Worm (Caenorhabditis elegans) whole organism, young adult: ENCODE measurements around the gene nsph-4.3.

Experiments
- F10E7.11 ChIP-seq: sonication (generic microtip); optimal IDR thresholded peaks from 2 replicates; lab custom pipeline; 2017; ENCODE audit warnings: mild to moderate bottlenecking, missing genetic modification characterization, moderate library complexity, missing compliant biosample characterization
- F55B11.4 ChIP-seq: sonication (generic microtip); optimal IDR thresholded peaks from 2 replicates; lab custom pipeline; 2016; ENCODE audit warnings: missing compliant biosample characterization, missing genetic modification characterization, borderline replicate concordance; ENCODE audit not compliant: insufficient read depth
- F57A8.1 ChIP-seq: fragments of 200-800 bp; sonication (Bioruptor generic); optimal IDR thresholded peaks from 2 replicates; lab custom pipeline; 2018; ENCODE audit warnings: mild to moderate bottlenecking, missing genetic modification characterization, moderate library complexity, missing compliant biosample characterization
- ama-1 ChIP-seq, 3 experiments: fragments of 150-350 bp in 1 of 3; sonication (generic microtip) in 2 of 3; optimal IDR thresholded peaks; 2 replicates each; lab custom pipeline; 2014 to 2018; ENCODE audit warnings: missing biosample characterization in 2 of 3, missing genetic modification characterization in 2 of 3, missing genetic modification reagents in 2 of 3
- nfya-1 ChIP-seq: sonication (generic microtip); optimal IDR thresholded peaks from 2 replicates; lab custom pipeline; 2017; ENCODE audit warnings: antibody characterized with exemption, missing compliant biosample characterization, missing genetic modification characterization, borderline replicate concordance; ENCODE audit not compliant: insufficient read depth
- sdz-38 ChIP-seq: sonication (generic microtip); optimal IDR thresholded peaks from 2 replicates; lab custom pipeline; 2016; ENCODE audit warnings: missing genotype, missing genetic modification characterization, missing compliant biosample characterization
- unc-130 ChIP-seq: sonication (generic microtip); optimal IDR thresholded peaks from 2 replicates; lab custom pipeline; 2016; ENCODE audit warnings: missing genetic modification reagents, missing genetic modification characterization, missing compliant biosample characterization
- ztf-18 ChIP-seq: sonication (generic microtip); optimal IDR thresholded peaks from 2 replicates; lab custom pipeline; 2016; ENCODE audit warnings: missing genotype, mild to moderate bottlenecking, missing genetic modification characterization, missing compliant biosample characterization
- ztf-25 ChIP-seq: fragments of 200-800 bp; sonication (Bioruptor generic); IDR thresholded peaks from 2 replicates; pipeline ENCODE4 v1.3.6; 2022; ENCODE audit warnings: missing genetic modification reagents, missing genetic modification characterization, missing compliant biosample characterization

ce11 chrIII:7621355-7621754, 12.3 kb upstream of the nsph-4.3 start:
- TF ChIP-seq sdz-38 (tag; lab: Kevin White, UChicago), result no peak
- TF ChIP-seq F10E7.11 (tag; lab: Kevin White, UChicago), result no peak
- no peak for TF ChIP-seq nfya-1 (tag; lab: Kevin White, UChicago)
- TF ChIP-seq F55B11.4 (tag; lab: Kevin White, UChicago), result no peak
- TF ChIP-seq ztf-25 (GFP tag; lab: Robert Waterston, UW), result no peak
- TF ChIP-seq ztf-18, result no peak
- no peak for TF ChIP-seq ama-1 (optimal IDR thresholded peaks at IDR 0.05; lab: Kevin White, UChicago)
- TF ChIP-seq ama-1 (GFP tag; optimal IDR thresholded peaks at IDR 0.05; lab: Kevin White, UChicago), result no peak
- no peak for TF ChIP-seq F57A8.1
- TF ChIP-seq unc-130 (GFP tag; lab: Kevin White, UChicago), result no peak
